Worm (Caenorhabditis elegans) whole organism, mixed stage, embryonic: Measurements from ENCODE around the gene F35H10.2.

ENCODE experiments used
- M03D4.4 ChIP-seq: sonication (generic microtip); optimal IDR thresholded peaks from 2 replicates; lab custom pipeline; 2017; ENCODE audit warnings: mild to moderate bottlenecking, missing genetic modification characterization, missing compliant biosample characterization
- ces-1 ChIP-seq: fragments of 150-350 bp; optimal IDR thresholded peaks from 2 replicates; lab custom pipeline; 2014; ENCODE audit warnings: missing biosample characterization, missing genetic modification reagents, missing genetic modification characterization
- elt-1 ChIP-seq: sonication (generic microtip); optimal IDR thresholded peaks from 2 replicates; lab custom pipeline; 2017; ENCODE audit warnings: missing genetic modification characterization, mild to moderate bottlenecking, missing compliant biosample characterization, antibody characterized with exemption, moderate library complexity, borderline replicate concordance; ENCODE audit not compliant: insufficient read depth
- elt-3 ChIP-seq: fragments of 150-350 bp; optimal IDR thresholded peaks from 2 replicates; lab custom pipeline; 2014; ENCODE audit warnings: missing biosample characterization, missing genetic modification characterization
- lin-13 ChIP-seq: fragments of 150-350 bp; optimal IDR thresholded peaks from 2 replicates; lab custom pipeline; 2014; ENCODE audit warnings: missing biosample characterization, missing genetic modification characterization
- lsy-2 ChIP-seq: fragments of 150-350 bp; optimal IDR thresholded peaks from 2 replicates; lab custom pipeline; 2014; ENCODE audit warnings: missing biosample characterization, missing genetic modification characterization
- mab-5 ChIP-seq: fragments of 150-350 bp; optimal IDR thresholded peaks from 2 replicates; lab custom pipeline; 2014; ENCODE audit warnings: missing biosample characterization, missing genetic modification characterization
- mep-1 ChIP-seq: fragments of 150-350 bp; optimal IDR thresholded peaks from 2 replicates; lab custom pipeline; 2017; ENCODE audit warnings: missing biosample characterization, missing genetic modification reagents, missing genetic modification characterization, inconsistent platforms
- nhr-237 ChIP-seq: fragments of 150-350 bp; optimal IDR thresholded peaks from 2 replicates; lab custom pipeline; 2014; ENCODE audit warnings: missing biosample characterization, missing genetic modification characterization
- snpc-4 ChIP-seq: fragments of 150-350 bp; optimal IDR thresholded peaks from 2 replicates; lab custom pipeline; 2014; ENCODE audit warnings: missing biosample characterization, missing genetic modification characterization
- tbx-8 ChIP-seq: fragments of 200-800 bp; sonication (Bioruptor generic); optimal IDR thresholded peaks from 2 replicates; lab custom pipeline; 2018; ENCODE audit warnings: mild to moderate bottlenecking, missing genetic modification characterization, moderate library complexity, missing compliant biosample characterization
- ztf-11 ChIP-seq: fragments of 150-350 bp; optimal IDR thresholded peaks from 2 replicates; lab custom pipeline; 2014; ENCODE audit warnings: missing biosample characterization, missing genetic modification characterization

ce11 chrIV:8300468-8300867, 28.5 kb upstream of the F35H10.2 start, which contains the start of gene F35H10.5:
- no peak for TF ChIP-seq mep-1 (tag; lab: Kevin White, UChicago)
- no peak for TF ChIP-seq snpc-4 (tag; lab: Kevin White, UChicago)
- no peak for TF ChIP-seq ztf-11 (tag; lab: Kevin White, UChicago)
- no peak for TF ChIP-seq lin-13 (tag; lab: Kevin White, UChicago)
- TF ChIP-seq lsy-2 (tag; lab: Kevin White, UChicago): no peak
- TF ChIP-seq elt-3: no peak
- no peak for TF ChIP-seq mab-5 (tag; lab: Kevin White, UChicago)
- no peak for TF ChIP-seq ces-1
- no peak for TF ChIP-seq elt-1 (tag; lab: Kevin White, UChicago)
- TF ChIP-seq nhr-237: no peak
- no peak for TF ChIP-seq M03D4.4 (tag; lab: Kevin White, UChicago)
- TF ChIP-seq tbx-8: no peak
